Worm (Caenorhabditis elegans) whole organism, L4 larva: ENCODE data around the gene gmap-1.

ENCODE experiments used
- T26A8.4 ChIP-seq: fragments of 200-800 bp; sonication (Bioruptor generic); IDR thresholded peaks from 2 replicates; pipeline ENCODE4 v1.3.6; 2022; ENCODE audit warnings: missing genetic modification characterization, missing compliant biosample characterization
- aly-2 ChIP-seq: sonication (generic microtip); optimal IDR thresholded peaks from 2 replicates; lab custom pipeline; 2018; ENCODE audit warnings: missing biosample characterization, missing genetic modification characterization
- egl-43 ChIP-seq: fragments of 200-800 bp; sonication (Bioruptor generic); IDR thresholded peaks from 2 replicates; pipeline ENCODE4 v1.3.6; 2022; ENCODE audit warnings: missing genetic modification reagents, missing genetic modification characterization, missing compliant biosample characterization
- lim-7 ChIP-seq: fragments of 200-800 bp; sonication (Bioruptor generic); IDR thresholded peaks from 2 replicates; pipeline ENCODE4 v1.3.6; 2022; ENCODE audit warnings: missing genetic modification characterization, missing compliant biosample characterization
- lin-15B ChIP-seq: fragments of 150-350 bp; sonication (generic microtip); optimal IDR thresholded peaks from 3 replicates; lab custom pipeline; 2014; ENCODE audit warnings: missing biosample characterization, missing genetic modification characterization
- nhr-28 ChIP-seq: fragments of 150-350 bp; optimal IDR thresholded peaks from 2 replicates; lab custom pipeline; 2014; ENCODE audit warnings: missing biosample characterization, missing genetic modification characterization
- nhr-6 ChIP-seq: fragments of 150-350 bp; optimal IDR thresholded peaks from 2 replicates; lab custom pipeline; 2014; ENCODE audit warnings: missing biosample characterization, missing genetic modification characterization

ce11 chrX:12942296-12942695 lies 7.5 kb upstream of the gmap-1 start:
- TF ChIP-seq aly-2 (tag; lab: Kevin White, UChicago) (no peak), egl-43 (peak; percentile 28; the same call in 1 of the 2 replicates), nhr-28 (tag; lab: Kevin White, UChicago) (peak; percentile 10), T26A8.4 (GFP tag; lab: Robert Waterston, UW) (no peak), nhr-6 (tag; lab: Kevin White, UChicago) (no peak), lin-15B (no peak), lim-7 (GFP tag; lab: Robert Waterston, UW) (peak; percentile 72; the same call in 1 of the 2 replicates)
